Worm (Caenorhabditis elegans): ENCODE measurements around the gene C50A2.7.

The C50A2.7 gene

ce11 chrIV:1168311-1168965 lies 5.2 kb downstream of the C50A2.7 start (continued):
- TF ChIP-seq lin-15B (tag; optimal IDR thresholded peaks at IDR 0.05) (no peak), mab-9 (GFP tag; IDR thresholded peaks at IDR 0.05) (peak; percentile 42; the same call in 1 of the 2 replicates), swsn-7 (tag; optimal IDR thresholded peaks at IDR 0.05) (peak; percentile 45), sup-37 (GFP tag; optimal IDR thresholded peaks at IDR 0.05) (no peak), pax-3 (tag; optimal IDR thresholded peaks at IDR 0.05) (peak; percentile 71), rnt-1 (tag; optimal IDR thresholded peaks at IDR 0.05) (peak; percentile 70), dpl-1 (GFP tag; optimal IDR thresholded peaks at IDR 0.05) (peak; percentile 27 to 58 (median 31)), aly-2 (tag; optimal IDR thresholded peaks at IDR 0.05) (no peak), lin-14 (GFP tag; optimal IDR thresholded peaks at IDR 0.05) (peak; percentile 91), xbp-1 (tag; optimal IDR thresholded peaks at IDR 0.05) (peak; percentile 11), aha-1 (tag; optimal IDR thresholded peaks at IDR 0.05) (no peak)

- TF ChIP-seq lin-35 (GFP tag; optimal IDR thresholded peaks at IDR 0.05), result no peak
These were observed 7.2 kb downstream of the C50A2.7 start, which contains the start of gene cec-2 for ce11 chrIV:1170408-1170807. cec-2 (plus strand) TSS chrIV:1170708.

ce11 chrIV:1174411-1174810 lies 11.2 kb downstream of the C50A2.7 start:
- TF ChIP-seq fkh-4 (tag; optimal IDR thresholded peaks at IDR 0.05; ENCODE audit: borderline replicate concordance) (no peak), ceh-88 (GFP tag; IDR thresholded peaks at IDR 0.05) (no peak)

DNA sequence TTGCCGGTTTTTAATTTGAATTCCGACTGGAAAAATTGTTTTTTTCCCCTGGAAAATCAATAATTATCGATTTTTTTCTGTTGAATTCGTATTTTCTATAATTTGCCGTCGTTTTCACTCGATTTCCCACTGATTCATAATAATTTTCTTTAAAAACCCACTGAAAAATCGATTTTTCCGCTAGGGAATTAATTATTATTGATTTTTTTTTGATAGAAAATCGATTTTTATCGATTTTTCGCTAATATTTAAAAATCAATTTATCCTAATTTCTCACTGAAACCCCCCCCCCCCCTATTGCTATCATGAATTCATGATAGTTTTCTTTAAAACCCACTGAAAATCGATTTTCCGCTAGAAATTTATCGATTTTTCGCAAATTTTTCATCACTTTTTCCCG lies 13.4 kb downstream of the C50A2.7 start:
- TF ChIP-seq ces-1 (GFP tag; optimal IDR thresholded peaks at IDR 0.05), result no peak
- no peak for TF ChIP-seq hpl-2 (GFP tag; optimal IDR thresholded peaks at IDR 0.05)
- TF ChIP-seq sptf-1 (tag; optimal IDR thresholded peaks at IDR 0.05), result no peak
- TF ChIP-seq efl-3 (GFP tag; optimal IDR thresholded peaks at IDR 0.05), result no peak

DNA sequence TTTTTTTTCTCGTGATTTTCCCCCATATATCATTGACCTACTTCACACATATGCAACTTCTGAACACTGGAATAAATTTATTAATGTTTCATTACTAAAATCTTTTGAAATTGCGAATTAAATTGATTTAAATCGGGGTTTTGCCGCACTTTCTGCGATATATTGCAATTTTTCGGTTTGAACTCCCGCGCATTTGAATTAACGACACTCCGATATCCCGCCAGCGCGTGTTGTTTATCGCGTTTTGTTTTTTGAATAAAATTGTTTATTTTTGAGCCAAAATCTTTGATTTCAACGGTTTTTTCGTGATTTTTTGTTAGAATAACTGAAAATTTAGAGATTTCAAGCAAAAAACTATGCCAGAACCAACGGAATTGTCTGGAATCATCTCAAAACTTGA lies 14.5 kb downstream of the C50A2.7 start, which contains the start of gene Y104H12D.2:
Gene Y104H12D.2, plus strand, starts transcription at position 340 of the 400 bp plus-strand sequence.
- TF ChIP-seq irx-1 (tag; optimal IDR thresholded peaks at IDR 0.05) (peak; percentile 19), unc-98 (GFP tag; IDR thresholded peaks at IDR 0.05) (no peak), elt-3 (tag; optimal IDR thresholded peaks at IDR 0.05) (no peak), unc-30 (tag; optimal IDR thresholded peaks at IDR 0.05) (no peak), fkh-4 (tag; optimal IDR thresholded peaks at IDR 0.05; ENCODE audit: borderline replicate concordance) (no peak), unc-62 (GFP tag; optimal IDR thresholded peaks at IDR 0.05) (no peak), ces-1 (GFP tag; optimal IDR thresholded peaks at IDR 0.05) (no peak), lin-13 (GFP tag; optimal IDR thresholded peaks at IDR 0.05) (peak; percentile 44), lin-39 (tag; optimal IDR thresholded peaks at IDR 0.05) (peak; percentile 1), snpc-4 (tag; optimal IDR thresholded peaks at IDR 0.05) (no peak), hlh-4 (tag; optimal IDR thresholded peaks at IDR 0.05) (no peak), sup-37 (GFP tag; optimal IDR thresholded peaks at IDR 0.05) (no peak), dpl-1 (GFP tag; optimal IDR thresholded peaks at IDR 0.05) (peak; percentile 88 to 95 (median 94)), nhr-237 (tag; optimal IDR thresholded peaks at IDR 0.05) (no peak), ama-1 (optimal IDR thresholded peaks at IDR 0.05) (no peak), C16A3.4 (tag; optimal IDR thresholded peaks at IDR 0.05) (no peak), tbx-2 (tag; optimal IDR thresholded peaks at IDR 0.05) (peak; percentile 28), nhr-47 (tag; optimal IDR thresholded peaks at IDR 0.05) (no peak), C04F5.9 (tag; optimal IDR thresholded peaks at IDR 0.05) (peak; percentile 38), lir-3 (tag; optimal IDR thresholded peaks at IDR 0.05; ENCODE audit: poor library complexity) (no peak), lsy-2 (tag; optimal IDR thresholded peaks at IDR 0.05) (peak; percentile 55 to 67), alr-1 (tag; optimal IDR thresholded peaks at IDR 0.05; ENCODE audit: borderline replicate concordance) (no peak), mdl-1 (tag; optimal IDR thresholded peaks at IDR 0.05) (peak in 1 of 2 experiments; percentile 15), nhr-71 (tag; optimal IDR thresholded peaks at IDR 0.05) (no peak), ceh-82 (tag; optimal IDR thresholded peaks at IDR 0.05) (peak in 1 of 3 experiments; percentile 64), nhr-85 (tag) (peak; percentile 41), pax-3 (tag; optimal IDR thresholded peaks at IDR 0.05) (no peak), egl-27 (tag; optimal IDR thresholded peaks at IDR 0.05) (no peak), hlh-17 (GFP tag; optimal IDR thresholded peaks at IDR 0.05; ENCODE audit: borderline replicate concordance) (no peak), pqm-1 (tag; optimal IDR thresholded peaks at IDR 0.05) (no peak), ztf-4 (tag; optimal IDR thresholded peaks at IDR 0.05) (no peak), rnt-1 (tag; optimal IDR thresholded peaks at IDR 0.05) (no peak)
